Worm (Caenorhabditis elegans) whole organism, L4 larva: Measurements from ENCODE around the gene srd-13.

Source experiments
- F26F4.8 ChIP-seq: fragments of 200-800 bp; sonication (Bioruptor generic); conservative IDR thresholded peaks from 2 replicates; pipeline ENCODE4 v1.3.6; 2022; ENCODE audit warnings: missing genetic modification characterization, missing compliant biosample characterization
- Y105C5A.15 ChIP-seq: fragments of 200-800 bp; sonication (Bioruptor generic); IDR thresholded peaks from 2 replicates; pipeline ENCODE4 v1.3.6; 2022; ENCODE audit warnings: missing genetic modification characterization, missing compliant biosample characterization
- Y75B8A.6 ChIP-seq: fragments of 200-800 bp; sonication (Bioruptor generic); IDR thresholded peaks from 2 replicates; pipeline ENCODE4 v1.3.6; 2022; ENCODE audit warnings: missing genetic modification reagents, missing genetic modification characterization, missing compliant biosample characterization
- ZK337.2 ChIP-seq: fragments of 200-800 bp; sonication (Bioruptor generic); IDR thresholded peaks from 2 replicates; pipeline ENCODE4 v1.3.6; 2022; ENCODE audit warnings: missing genetic modification reagents, missing genetic modification characterization, missing compliant biosample characterization
- aha-1 ChIP-seq: fragments of 150-350 bp; peaks from one replicate; lab custom pipeline; 2014; ENCODE audit warnings: missing biosample characterization, missing genetic modification characterization
- aly-2 ChIP-seq: sonication (generic microtip); optimal IDR thresholded peaks from 2 replicates; lab custom pipeline; 2018; ENCODE audit warnings: missing biosample characterization, missing genetic modification characterization
- ama-1 ChIP-seq: fragments of 150-350 bp; optimal IDR thresholded peaks from 2 replicates; lab custom pipeline; 2014; ENCODE audit warnings: inconsistent platforms, mixed read lengths
- ceh-20 ChIP-seq: fragments of 200-800 bp; sonication (Bioruptor generic); IDR thresholded peaks from 2 replicates; pipeline ENCODE4 v1.3.6; 2022; ENCODE audit warnings: missing genetic modification reagents, missing genetic modification characterization, missing compliant biosample characterization
- ceh-28 ChIP-seq: fragments of 150-350 bp; optimal IDR thresholded peaks from 2 replicates; lab custom pipeline; 2014; ENCODE audit warnings: missing biosample characterization, missing genetic modification reagents, missing genetic modification characterization
- ceh-32 ChIP-seq: sonication (generic microtip); optimal IDR thresholded peaks from 2 replicates; lab custom pipeline; 2016; ENCODE audit warnings: mild to moderate bottlenecking, missing genetic modification characterization, missing compliant biosample characterization; ENCODE audit not compliant: poor library complexity
- ceh-44 ChIP-seq: fragments of 200-800 bp; sonication (Bioruptor generic); IDR thresholded peaks from 2 replicates; pipeline ENCODE4 v1.3.6; 2022; ENCODE audit warnings: missing genetic modification reagents, missing genetic modification characterization, missing compliant biosample characterization
- cey-2 ChIP-seq: sonication (generic microtip); optimal IDR thresholded peaks from 3 replicates; lab custom pipeline; 2017; ENCODE audit warnings: missing genetic modification characterization, mild to moderate bottlenecking, missing compliant biosample characterization, antibody characterized with exemption, borderline replicate concordance; ENCODE audit not compliant: insufficient read depth
- daf-12 ChIP-seq: fragments of 150-350 bp; optimal IDR thresholded peaks from 2 replicates; lab custom pipeline; 2014; ENCODE audit warnings: missing biosample characterization, missing genetic modification reagents, missing genetic modification characterization
- duxl-1 ChIP-seq: sonication (generic microtip); optimal IDR thresholded peaks from 2 replicates; lab custom pipeline; 2016; ENCODE audit warnings: mild to moderate bottlenecking, missing genetic modification characterization, moderate library complexity, missing compliant biosample characterization; ENCODE audit not compliant: poor library complexity
- dve-1 ChIP-seq: sonication (generic microtip); optimal IDR thresholded peaks from 2 replicates; lab custom pipeline; 2017; ENCODE audit warnings: antibody characterized with exemption, mild to moderate bottlenecking, missing genetic modification characterization, missing compliant biosample characterization; ENCODE audit not compliant: insufficient read depth
- egl-43 ChIP-seq: fragments of 200-800 bp; sonication (Bioruptor generic); IDR thresholded peaks from 2 replicates; pipeline ENCODE4 v1.3.6; 2022; ENCODE audit warnings: missing genetic modification reagents, missing genetic modification characterization, missing compliant biosample characterization
- gei-8 ChIP-seq: fragments of 200-800 bp; sonication (Bioruptor generic); optimal IDR thresholded peaks from 2 replicates; lab custom pipeline; 2018; ENCODE audit warnings: mild to moderate bottlenecking, missing genetic modification characterization, missing compliant biosample characterization
- hif-1 ChIP-seq, 2 experiments: sonication (generic microtip); optimal IDR thresholded peaks; 2 replicates each; lab custom pipeline; 2016 to 2017; ENCODE audit warnings: missing compliant biosample characterization in 2 of 2, missing genetic modification characterization in 2 of 2, missing genetic modification reagents in 2 of 2, missing genotype in 2 of 2, mild to moderate bottlenecking in 1 of 2
- hlh-11 ChIP-seq: fragments of 200-800 bp; sonication (Bioruptor generic); optimal IDR thresholded peaks from 2 replicates; lab custom pipeline; 2018; ENCODE audit warnings: mild to moderate bottlenecking, missing genetic modification characterization, missing compliant biosample characterization
- hlh-30 ChIP-seq: sonication (generic microtip); optimal IDR thresholded peaks from 2 replicates; lab custom pipeline; 2017; ENCODE audit warnings: antibody characterized with exemption, mild to moderate bottlenecking, missing genetic modification characterization, missing compliant biosample characterization; ENCODE audit not compliant: insufficient read depth
- hmg-1.1 ChIP-seq: fragments of 200-800 bp; sonication (Bioruptor generic); IDR thresholded peaks from 2 replicates; pipeline ENCODE4 v1.3.6; 2022; ENCODE audit warnings: missing genetic modification reagents, missing genetic modification characterization, missing compliant biosample characterization
- jun-1 ChIP-seq: fragments of 150-350 bp; optimal IDR thresholded peaks from 2 replicates; lab custom pipeline; 2014; ENCODE audit warnings: missing biosample characterization, missing genetic modification reagents, missing genetic modification characterization
- lin-38 ChIP-seq: fragments of 200-800 bp; sonication (Bioruptor generic); IDR thresholded peaks from 2 replicates; pipeline ENCODE4 v1.3.6; 2022; ENCODE audit warnings: missing genetic modification reagents, missing genetic modification characterization, missing compliant biosample characterization
- lin-39 ChIP-seq: fragments of 150-350 bp; optimal IDR thresholded peaks from 2 replicates; lab custom pipeline; 2014; ENCODE audit warnings: missing biosample characterization, missing genetic modification reagents, missing genetic modification characterization
- lir-3 ChIP-seq: sonication (generic microtip); optimal IDR thresholded peaks from 2 replicates; lab custom pipeline; 2016; ENCODE audit warnings: mild to moderate bottlenecking, missing genetic modification characterization, missing compliant biosample characterization
- lsy-2 ChIP-seq, 2 experiments: fragments of 150-350 bp in 1 of 2; sonication (generic microtip) in 1 of 2; optimal IDR thresholded peaks; 2 replicates each; lab custom pipeline; 2014 to 2017; ENCODE audit warnings: missing biosample characterization in 2 of 2, missing genetic modification characterization in 2 of 2
- madf-5 ChIP-seq, 2 experiments: fragments of 200-800 bp; sonication (Bioruptor generic); IDR thresholded peaks; 2 replicates each; pipeline ENCODE4 v1.3.6; 2022; ENCODE audit warnings: missing compliant biosample characterization in 2 of 2, missing genetic modification characterization in 2 of 2
- mdl-1 ChIP-seq, 2 experiments: fragments of 150-350 bp in 1 of 2; sonication (generic microtip) in 1 of 2; optimal IDR thresholded peaks; 2 replicates each; lab custom pipeline; 2014 to 2017; ENCODE audit warnings: missing biosample characterization in 2 of 2, missing genetic modification characterization in 2 of 2
- mep-1 ChIP-seq: fragments of 150-350 bp; sonication (generic microtip); optimal IDR thresholded peaks from 3 replicates; lab custom pipeline; 2014; ENCODE audit warnings: missing biosample characterization, missing genetic modification characterization
- nhr-10 ChIP-seq: fragments of 150-350 bp; optimal IDR thresholded peaks from 2 replicates; lab custom pipeline; 2014; ENCODE audit warnings: missing biosample characterization, missing genetic modification characterization
- nhr-102 ChIP-seq: sonication (generic microtip); optimal IDR thresholded peaks from 2 replicates; lab custom pipeline; 2016; ENCODE audit warnings: mild to moderate bottlenecking, missing genetic modification characterization, moderate library complexity, missing compliant biosample characterization
- nhr-237 ChIP-seq: sonication (generic microtip); optimal IDR thresholded peaks from 2 replicates; lab custom pipeline; 2017; ENCODE audit warnings: missing biosample characterization, missing genetic modification characterization
- nhr-25 ChIP-seq: sonication (generic microtip); optimal IDR thresholded peaks from 2 replicates; lab custom pipeline; 2017; ENCODE audit warnings: missing genetic modification characterization, mild to moderate bottlenecking, missing compliant biosample characterization, antibody characterized with exemption, moderate library complexity, borderline replicate concordance; ENCODE audit not compliant: insufficient read depth
- nhr-28 ChIP-seq: fragments of 150-350 bp; optimal IDR thresholded peaks from 2 replicates; lab custom pipeline; 2014; ENCODE audit warnings: missing biosample characterization, missing genetic modification characterization
- nhr-42 ChIP-seq: fragments of 200-800 bp; sonication (Bioruptor generic); IDR thresholded peaks from 2 replicates; pipeline ENCODE4 v1.3.6; 2022; ENCODE audit warnings: missing genetic modification characterization, missing compliant biosample characterization
- nhr-6 ChIP-seq: fragments of 150-350 bp; optimal IDR thresholded peaks from 2 replicates; lab custom pipeline; 2014; ENCODE audit warnings: missing biosample characterization, missing genetic modification characterization
- nhr-77 ChIP-seq: fragments of 150-350 bp; optimal IDR thresholded peaks from 2 replicates; lab custom pipeline; 2014; ENCODE audit warnings: missing biosample characterization, missing genetic modification characterization
- pha-4 ChIP-seq, 2 experiments: fragments of 150-350 bp in 1 of 2; fragments of 200-800 bp in 1 of 2; sonication (Bioruptor generic) in 1 of 2; IDR thresholded peaks in 1 of 2; optimal IDR thresholded peaks in 1 of 2; 2 replicates each; pipeline versions ENCODE4 v1.3.6 to Lab custom; 2014 to 2022; ENCODE audit warnings: missing genetic modification characterization in 2 of 2, missing genetic modification reagents in 2 of 2, missing biosample characterization in 1 of 2, missing compliant biosample characterization in 1 of 2
- pqm-1 ChIP-seq: sonication (generic microtip); optimal IDR thresholded peaks from 2 replicates; lab custom pipeline; 2017; ENCODE audit warnings: missing biosample characterization, missing genetic modification characterization
- rbr-2 ChIP-seq: sonication (generic microtip); optimal IDR thresholded peaks from 2 replicates; lab custom pipeline; 2016; ENCODE audit warnings: missing genotype, missing genetic modification characterization, missing compliant biosample characterization
- skn-1 ChIP-seq: fragments of 150-350 bp; optimal IDR thresholded peaks from 2 replicates; lab custom pipeline; 2014; ENCODE audit warnings: missing biosample characterization, missing genetic modification characterization
- spr-3 ChIP-seq: fragments of 200-800 bp; sonication (Bioruptor generic); optimal IDR thresholded peaks from 2 replicates; lab custom pipeline; 2018; ENCODE audit warnings: mild to moderate bottlenecking, missing genetic modification characterization, missing compliant biosample characterization
- unc-130 ChIP-seq: sonication (generic microtip); optimal IDR thresholded peaks from 2 replicates; lab custom pipeline; 2016; ENCODE audit warnings: missing genetic modification reagents, missing genetic modification characterization, missing compliant biosample characterization
- unc-39 ChIP-seq: sonication (generic microtip); optimal IDR thresholded peaks from 2 replicates; lab custom pipeline; 2017; ENCODE audit warnings: missing biosample characterization, missing genetic modification characterization
- unc-62 ChIP-seq, 3 experiments: fragments of 150-350 bp in 1 of 3; sonication (generic microtip); optimal IDR thresholded peaks in 2 of 3; peaks in 1 of 3; 1 replicate in 1 of 3; 2 replicates in 2 of 3; lab custom pipeline; 2014 to 2017; ENCODE audit warnings: missing biosample characterization in 3 of 3, missing genetic modification characterization in 3 of 3, missing genetic modification reagents in 3 of 3, missing genotype in 1 of 3
- zfp-3 ChIP-seq: fragments of 200-800 bp; sonication (Bioruptor generic); conservative IDR thresholded peaks from 2 replicates; pipeline ENCODE4 v1.3.6; 2022; ENCODE audit warnings: missing genetic modification reagents, missing genetic modification characterization, missing compliant biosample characterization
- zip-11 ChIP-seq: fragments of 200-800 bp; sonication (Bioruptor generic); IDR thresholded peaks from 2 replicates; pipeline ENCODE4 v1.3.6; 2022; ENCODE audit warnings: missing genetic modification characterization, missing compliant biosample characterization

The srd-13 gene

DNA sequence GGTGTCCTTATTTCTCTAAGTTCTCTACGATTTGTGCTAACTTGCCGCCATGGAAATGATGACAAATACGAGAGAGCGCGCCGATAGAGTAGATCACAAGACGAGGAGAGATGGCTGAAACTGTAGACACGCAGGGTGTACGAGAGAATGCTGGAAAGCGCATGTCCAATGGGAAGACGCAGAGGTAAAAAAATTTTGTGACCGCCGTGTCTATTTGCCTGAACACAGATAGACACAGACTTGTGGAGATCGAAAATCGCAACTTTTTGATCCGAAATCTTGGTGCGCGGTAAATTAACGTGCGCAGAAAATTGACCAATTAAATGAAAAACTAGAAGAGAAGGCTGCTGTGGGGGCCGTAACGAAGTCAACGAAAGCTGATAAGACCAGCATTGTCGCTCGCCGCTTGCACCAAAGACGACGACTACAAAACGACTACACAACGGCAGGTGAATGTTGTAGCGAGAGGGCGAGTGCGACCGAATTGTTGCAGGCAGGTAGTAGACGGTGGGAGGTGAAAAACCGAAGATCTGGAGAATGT lies 21.7 kb upstream of the srd-13 start (continued):
- TF ChIP-seq ZK337.2 (no peak), hmg-1.1 (peak; percentile 65), nhr-42 (no peak), spr-3 (no peak), ceh-28 (tag; lab: Kevin White, UChicago) (no peak), aha-1 (tag; lab: Kevin White, UChicago) (peak; percentile 73), lir-3 (tag; lab: Kevin White, UChicago) (no peak), madf-5 (GFP tag; IDR thresholded peaks at IDR 0.05; lab: Robert Waterston, UW) (no peak), unc-130 (GFP tag; lab: Kevin White, UChicago) (no peak), nhr-102 (tag; lab: Kevin White, UChicago) (peak; percentile 87), egl-43 (GFP tag; lab: Robert Waterston, UW) (no peak), mep-1 (tag; lab: Kevin White, UChicago) (peak; percentile 67), ceh-32 (no peak), hif-1 (tag; optimal IDR thresholded peaks at IDR 0.05; lab: Kevin White, UChicago) (peak in 1 of 2 experiments; percentile 85), gei-8 (peak; percentile 12), aly-2 (tag; lab: Kevin White, UChicago) (no peak), nhr-10 (peak; percentile 55), unc-62 (GFP tag; optimal IDR thresholded peaks at IDR 0.05 in 1 of 2; lab: Kevin White, UChicago) (peak in 1 of 2 experiments; percentile 74), unc-62 (tag; optimal IDR thresholded peaks at IDR 0.05; lab: Kevin White, UChicago) (no peak), nhr-25 (peak; percentile 74), ceh-20 (GFP tag; lab: Robert Waterston, UW) (0 out of 2 replicates have a peak, but pooled peaks have one; percentile 23), dve-1 (tag; lab: Kevin White, UChicago) (peak; percentile 82), skn-1 (tag; lab: Kevin White, UChicago) (no peak), ama-1 (lab: Kevin White, UChicago) (no peak), rbr-2 (tag; lab: Kevin White, UChicago) (peak; percentile 42), lin-39 (tag; lab: Kevin White, UChicago) (no peak), nhr-77 (peak; percentile 41), nhr-237 (no peak), lsy-2 (tag; optimal IDR thresholded peaks at IDR 0.05; lab: Kevin White, UChicago) (peak; percentile 5 to 58), daf-12 (tag; lab: Kevin White, UChicago) (no peak), jun-1 (tag; lab: Kevin White, UChicago) (peak; percentile 62), pha-4 (GFP tag; IDR thresholded peaks at IDR 0.05; lab: Robert Waterston, UW) (peak; percentile 55), pha-4 (tag; optimal IDR thresholded peaks at IDR 0.05; lab: Kevin White, UChicago) (no peak), F26F4.8 (GFP tag; lab: Robert Waterston, UW) (no peak), lin-38 (peak; percentile 42; the same call in 1 of the 2 replicates)

DNA sequence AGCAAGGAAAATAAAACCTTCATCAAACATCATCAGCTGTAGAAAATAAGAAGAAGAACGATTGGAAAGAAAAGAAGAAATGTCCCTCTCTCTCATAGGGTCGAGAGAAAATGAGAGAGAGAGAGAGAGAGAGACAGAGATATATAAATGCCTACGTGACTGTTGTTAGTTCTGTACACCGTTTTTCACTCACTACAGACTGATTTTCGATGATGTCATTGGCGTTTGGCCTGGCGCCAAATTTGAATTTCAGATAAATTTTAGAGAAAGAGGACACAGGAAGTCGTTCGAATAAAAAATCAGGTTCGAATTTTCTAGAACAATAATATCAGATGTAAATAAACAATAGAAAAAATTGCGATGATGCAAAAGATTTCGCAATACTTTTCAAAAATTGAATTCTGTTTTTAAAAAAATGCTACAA lies 20.5 kb upstream of the srd-13 start:
- TF ChIP-seq aly-2 (tag; lab: Kevin White, UChicago) (no peak), Y75B8A.6 (peak; percentile 43; the same call in 1 of the 2 replicates), nhr-237 (no peak), zip-11 (no peak), nhr-6 (no peak), hlh-11 (tag; lab: Kevin White, UChicago) (peak; percentile 87), pqm-1 (no peak), mep-1 (tag; lab: Kevin White, UChicago) (peak; percentile 77), rbr-2 (tag; lab: Kevin White, UChicago) (peak; percentile 29), duxl-1 (tag; lab: Kevin White, UChicago) (no peak), nhr-28 (tag; lab: Kevin White, UChicago) (peak; percentile 99), cey-2 (no peak), unc-39 (tag; lab: Kevin White, UChicago) (no peak), hlh-30 (tag; lab: Kevin White, UChicago) (peak; percentile 51), zfp-3 (GFP tag; lab: Robert Waterston, UW) (no peak), nhr-42 (no peak), ceh-44 (GFP tag; lab: Robert Waterston, UW) (no peak), spr-3 (no peak), egl-43 (GFP tag; lab: Robert Waterston, UW) (no peak), F26F4.8 (GFP tag; lab: Robert Waterston, UW) (no peak), mdl-1 (tag; optimal IDR thresholded peaks at IDR 0.05; lab: Kevin White, UChicago) (peak in 1 of 2 experiments; percentile 81), unc-130 (GFP tag; lab: Kevin White, UChicago) (no peak), pha-4 (GFP tag; IDR thresholded peaks at IDR 0.05; lab: Robert Waterston, UW) (peak; percentile 63; the same call in 1 of the 2 replicates), pha-4 (tag; optimal IDR thresholded peaks at IDR 0.05; lab: Kevin White, UChicago) (no peak), Y105C5A.15 (no peak)
